Fruit fly (Drosophila melanogaster): Measurements from ENCODE around the gene CG31668.

CG31668 gene

DNA sequence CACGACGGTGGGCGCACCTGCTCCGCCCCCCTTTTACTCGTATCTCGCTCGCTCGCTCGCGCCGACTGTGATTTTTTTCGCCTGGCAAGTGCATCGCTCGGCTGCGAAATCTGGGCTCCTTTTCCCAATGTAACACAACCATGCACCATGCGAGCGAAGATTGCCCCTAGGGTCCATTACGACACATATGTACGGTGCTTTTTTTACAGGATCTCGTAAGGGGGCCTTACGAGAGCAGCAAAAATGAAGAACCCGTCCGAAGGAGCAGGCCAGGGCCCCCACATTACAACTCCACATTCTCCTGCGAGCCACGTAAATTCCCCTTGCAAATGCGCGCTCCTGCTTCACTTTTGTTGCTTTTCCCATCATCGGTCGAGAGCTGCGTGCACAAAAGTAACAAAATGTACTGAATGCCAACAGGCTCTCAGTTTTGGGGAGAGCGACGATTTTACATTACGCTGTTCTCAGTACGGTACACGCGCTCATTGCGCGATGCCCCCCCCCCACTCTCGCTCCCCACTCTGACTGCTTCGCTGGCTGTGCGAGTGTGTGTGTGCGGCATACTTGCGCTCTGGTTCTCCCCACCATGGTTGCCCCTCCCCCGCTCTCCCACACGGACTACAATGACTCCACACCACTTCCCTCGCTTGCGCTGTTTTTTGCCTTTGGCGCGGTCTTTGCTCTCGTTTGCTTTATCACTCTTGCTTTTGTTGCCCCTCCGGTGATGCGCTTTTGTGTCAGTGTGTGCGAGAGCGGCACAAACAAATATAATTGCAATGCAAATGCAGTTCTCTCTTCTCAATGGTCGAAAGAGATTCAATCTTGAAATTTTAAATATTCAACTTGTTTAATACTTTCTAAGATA lies 2.9 kb downstream of the CG31668 start (continued):
- TF ChIP-seq dan (GFP tag; IDR thresholded peaks at IDR 0.05): no peak
- no peak for TF ChIP-seq Camta (GFP tag; optimal IDR thresholded peaks at IDR 0.05)
- TF ChIP-seq Sox102F (GFP tag; optimal IDR thresholded peaks at IDR 0.05): no peak
- no peak for TF ChIP-seq CG33557 (GFP tag; optimal IDR thresholded peaks at IDR 0.05)
- no peak for TF ChIP-seq CG9797 (GFP tag; optimal IDR thresholded peaks at IDR 0.05)
- no peak for TF ChIP-seq Tbp (GFP tag; optimal IDR thresholded peaks at IDR 0.05)
- no peak for TF ChIP-seq CG10654 (GFP tag; optimal IDR thresholded peaks at IDR 0.05)
- TF ChIP-seq CG7745 (tag; optimal IDR thresholded peaks at IDR 0.05): no peak
- TF ChIP-seq Dip2 (GFP tag; IDR thresholded peaks at IDR 0.05): no peak
- no peak for TF ChIP-seq CG11085 (GFP tag; IDR thresholded peaks at IDR 0.05)
- no peak for TF ChIP-seq Hmr (GFP tag; optimal IDR thresholded peaks at IDR 0.05)
- TF ChIP-seq CG11247 (GFP tag; IDR thresholded peaks at IDR 0.05): no peak
- 0 out of 2 replicates have a peak, but pooled peaks have one; percentile 8 for TF ChIP-seq Awh (GFP tag; IDR thresholded peaks at IDR 0.05)
- TF ChIP-seq mirr (GFP tag; optimal IDR thresholded peaks at IDR 0.05): peak; percentile 3
- peak; percentile 62 to 69 for TF ChIP-seq Trl (optimal IDR thresholded peaks at IDR 0.05)
- no peak for TF ChIP-seq Trl (GFP tag; optimal IDR thresholded peaks at IDR 0.05)
- TF ChIP-seq CG6272 (GFP tag; IDR thresholded peaks at IDR 0.05): 0 out of 2 replicates have a peak, but pooled peaks have one; percentile 20
- TF ChIP-seq pita (GFP tag; optimal IDR thresholded peaks at IDR 0.05): no peak
- no peak for TF ChIP-seq exex (tag; optimal IDR thresholded peaks at IDR 0.05)
- peak; percentile 53; the same call in 1 of the 3 replicates for TF ChIP-seq CG6175 (GFP tag; IDR thresholded peaks at IDR 0.05)
- TF ChIP-seq CG8388 (GFP tag; optimal IDR thresholded peaks at IDR 0.05): no peak
- TF ChIP-seq ftz-f1 (GFP tag; optimal IDR thresholded peaks at IDR 0.05): peak; percentile 73
- peak; percentile 53 for TF ChIP-seq CG10543 (GFP tag; optimal IDR thresholded peaks at IDR 0.05)
- peak; percentile 13; the same call in 2 of the 3 replicates for TF ChIP-seq dysf (GFP tag; IDR thresholded peaks at IDR 0.05)
- no peak for TF ChIP-seq ara (GFP tag; IDR thresholded peaks at IDR 0.05)
- no peak for TF ChIP-seq pzg (GFP tag; optimal IDR thresholded peaks at IDR 0.05)
- TF ChIP-seq CG18476 (GFP tag; optimal IDR thresholded peaks at IDR 0.05): no peak
- peak; percentile 13 for TF ChIP-seq run (tag; optimal IDR thresholded peaks at IDR 0.05)
- peak; percentile 85; the same call in 2 of the 3 replicates for TF ChIP-seq CG2199 (GFP tag; IDR thresholded peaks at IDR 0.05)
- no peak for TF ChIP-seq NC2α (GFP tag; optimal IDR thresholded peaks at IDR 0.05)
- TF ChIP-seq D (optimal IDR thresholded peaks at IDR 0.05): no peak
- no peak for TF ChIP-seq D (GFP tag; optimal IDR thresholded peaks at IDR 0.05)
- no peak for TF ChIP-seq Chrac-16 (GFP tag; optimal IDR thresholded peaks at IDR 0.05)
- no peak for TF ChIP-seq zfh1 (GFP tag; IDR thresholded peaks at IDR 0.05)
- TF ChIP-seq CG1602 (GFP tag; optimal IDR thresholded peaks at IDR 0.05): no peak
- no peak for TF ChIP-seq CG2889 (GFP tag; IDR thresholded peaks at IDR 0.05)
- TF ChIP-seq ewg (GFP tag; optimal IDR thresholded peaks at IDR 0.05): no peak
- peak; percentile 36 for TF ChIP-seq CG7987 (GFP tag; optimal IDR thresholded peaks at IDR 0.05)
- TF ChIP-seq Scr (GFP tag; IDR thresholded peaks at IDR 0.05; ENCODE audit: partially characterized antibody): 0 out of 2 replicates have a peak, but pooled peaks have one; percentile 13
- no peak for TF ChIP-seq Lim3 (GFP tag; IDR thresholded peaks at IDR 0.05)
- TF ChIP-seq aop (GFP tag; IDR thresholded peaks at IDR 0.05): no peak; the same call in 1 of the 2 replicates
- no peak for TF ChIP-seq CG32772 (GFP tag; IDR thresholded peaks at IDR 0.05)
- no peak for TF ChIP-seq CG12236 (GFP tag; optimal IDR thresholded peaks at IDR 0.05)
- no peak for TF ChIP-seq CHES-1-like (GFP tag; optimal IDR thresholded peaks at IDR 0.05)
- TF ChIP-seq dmrt11E (tag; optimal IDR thresholded peaks at IDR 0.05): no peak
- TF ChIP-seq Hr3 (GFP tag; optimal IDR thresholded peaks at IDR 0.05): no peak
- TF ChIP-seq stc (GFP tag; IDR thresholded peaks at IDR 0.05): no peak
- 0 out of 2 replicates have a peak, but pooled peaks have one; percentile 17 for TF ChIP-seq slbo (GFP tag; IDR thresholded peaks at IDR 0.05)
- no peak for TF ChIP-seq ash1 (GFP tag; optimal IDR thresholded peaks at IDR 0.05)
- TF ChIP-seq MESR4 (GFP tag; optimal IDR thresholded peaks at IDR 0.05): no peak
